Worm (Caenorhabditis elegans) whole organism, young adult: ENCODE results near the gene acr-20.

Source experiments
- B0336.3 ChIP-seq: fragments of 200-800 bp; sonication (Bioruptor generic); IDR thresholded peaks from 2 replicates; pipeline ENCODE4 v1.3.6; 2022; ENCODE audit warnings: missing genetic modification characterization, missing compliant biosample characterization
- F52B5.7 ChIP-seq: sonication (generic microtip); optimal IDR thresholded peaks from 2 replicates; lab custom pipeline; 2016; ENCODE audit warnings: mild to moderate bottlenecking, missing genetic modification characterization, missing compliant biosample characterization
- F57C9.4 ChIP-seq: sonication (generic microtip); optimal IDR thresholded peaks from 2 replicates; lab custom pipeline; 2017; ENCODE audit warnings: mild to moderate bottlenecking, missing genetic modification characterization, missing compliant biosample characterization
- T26A5.8 ChIP-seq: sonication (generic microtip); optimal IDR thresholded peaks from 2 replicates; lab custom pipeline; 2016; ENCODE audit warnings: missing genetic modification characterization, missing compliant biosample characterization
- Y79H2A.3 ChIP-seq: fragments of 200-800 bp; sonication (Bioruptor generic); conservative IDR thresholded peaks from 2 replicates; pipeline ENCODE4 v1.3.6; 2022; ENCODE audit warnings: missing genetic modification reagents, missing genetic modification characterization, missing compliant biosample characterization
- ama-1 ChIP-seq, 3 experiments: fragments of 150-350 bp in 1 of 3; sonication (generic microtip) in 2 of 3; optimal IDR thresholded peaks; 2 replicates each; lab custom pipeline; 2014 to 2018; ENCODE audit warnings: missing biosample characterization in 2 of 3, missing genetic modification characterization in 2 of 3, missing genetic modification reagents in 2 of 3
- atf-7 ChIP-seq: sonication (generic microtip); optimal IDR thresholded peaks from 2 replicates; lab custom pipeline; 2017; ENCODE audit warnings: mild to moderate bottlenecking, missing genetic modification characterization, missing compliant biosample characterization
- athp-1 ChIP-seq: sonication (generic microtip); optimal IDR thresholded peaks from 2 replicates; lab custom pipeline; 2017; ENCODE audit warnings: mild to moderate bottlenecking, missing genetic modification characterization, missing compliant biosample characterization
- attf-6 ChIP-seq: fragments of 200-800 bp; sonication (Bioruptor generic); IDR thresholded peaks from 2 replicates; pipeline ENCODE4 v1.3.6; 2022; ENCODE audit warnings: missing genetic modification reagents, missing genetic modification characterization, missing compliant biosample characterization
- cebp-1 ChIP-seq, 2 experiments: fragments of 200-800 bp in 1 of 2; sonication (Bioruptor generic) in 1 of 2; sonication (generic microtip) in 1 of 2; IDR thresholded peaks in 1 of 2; optimal IDR thresholded peaks in 1 of 2; 2 replicates each; pipeline versions ENCODE4 v1.3.6 to Lab custom; 2017 to 2022; ENCODE audit warnings: missing compliant biosample characterization in 2 of 2, missing genetic modification characterization in 2 of 2, mild to moderate bottlenecking in 1 of 2, missing genetic modification reagents in 1 of 2, moderate library complexity in 1 of 2
- ceh-40 ChIP-seq: fragments of 200-800 bp; sonication (Bioruptor generic); IDR thresholded peaks from 2 replicates; pipeline ENCODE4 v1.3.6; 2022; ENCODE audit warnings: missing genetic modification characterization, missing compliant biosample characterization
- ceh-58 ChIP-seq: fragments of 200-800 bp; sonication (Bioruptor generic); IDR thresholded peaks from 2 replicates; pipeline ENCODE4 v1.3.6; 2022; ENCODE audit warnings: missing genetic modification characterization, missing compliant biosample characterization
- ceh-79 ChIP-seq: sonication (generic microtip); optimal IDR thresholded peaks from 2 replicates; lab custom pipeline; 2017; ENCODE audit warnings: mild to moderate bottlenecking, missing genetic modification characterization, missing compliant biosample characterization
- dpff-1 ChIP-seq: sonication (generic microtip); optimal IDR thresholded peaks from 2 replicates; lab custom pipeline; 2017; ENCODE audit warnings: mild to moderate bottlenecking, missing genetic modification characterization, missing compliant biosample characterization
- efl-1 ChIP-seq: fragments of 150-350 bp; optimal IDR thresholded peaks from 2 replicates; lab custom pipeline; 2014; ENCODE audit warnings: missing biosample characterization, missing genetic modification reagents, missing genetic modification characterization
- egl-44 ChIP-seq: fragments of 200-800 bp; sonication (Bioruptor generic); IDR thresholded peaks from 2 replicates; pipeline ENCODE4 v1.3.6; 2022; ENCODE audit warnings: missing genetic modification reagents, missing genetic modification characterization, missing compliant biosample characterization
- ets-4 ChIP-seq: fragments of 200-800 bp; sonication (Bioruptor generic); optimal IDR thresholded peaks from 2 replicates; lab custom pipeline; 2018; ENCODE audit warnings: mild to moderate bottlenecking, missing genetic modification characterization, missing compliant biosample characterization
- gei-17 ChIP-seq: fragments of 200-800 bp; sonication (Bioruptor generic); optimal IDR thresholded peaks from 2 replicates; lab custom pipeline; 2018; ENCODE audit warnings: mild to moderate bottlenecking, missing genetic modification characterization, missing compliant biosample characterization
- hmg-1.2 ChIP-seq: fragments of 200-800 bp; sonication (Bioruptor generic); IDR thresholded peaks from 2 replicates; pipeline ENCODE4 v1.3.6; 2022; ENCODE audit warnings: missing genetic modification reagents, missing genetic modification characterization, missing compliant biosample characterization
- hrde-1 ChIP-seq: sonication (generic microtip); optimal IDR thresholded peaks from 2 replicates; lab custom pipeline; 2016; ENCODE audit warnings: missing genetic modification characterization, mild to moderate bottlenecking, missing compliant biosample characterization, moderate library complexity, missing genotype, missing genetic modification reagents, borderline replicate concordance
- hsf-1 ChIP-seq: fragments of 200-800 bp; sonication (Bioruptor generic); IDR thresholded peaks from 2 replicates; pipeline ENCODE4 v1.3.6; 2022; ENCODE audit warnings: missing genetic modification reagents, missing genetic modification characterization, missing compliant biosample characterization
- lin-26 ChIP-seq: fragments of 200-800 bp; sonication (Bioruptor generic); IDR thresholded peaks from 2 replicates; pipeline ENCODE4 v1.3.6; 2022; ENCODE audit warnings: missing genetic modification reagents, missing genetic modification characterization, missing compliant biosample characterization
- lin-54 ChIP-seq: fragments of 200-800 bp; sonication (Bioruptor generic); optimal IDR thresholded peaks from 2 replicates; lab custom pipeline; 2018; ENCODE audit warnings: mild to moderate bottlenecking, missing genetic modification characterization, missing compliant biosample characterization
- madf-3 ChIP-seq: fragments of 200-800 bp; sonication (Bioruptor generic); IDR thresholded peaks from 2 replicates; pipeline ENCODE4 v1.3.6; 2022; ENCODE audit warnings: missing genetic modification reagents, missing genetic modification characterization, missing compliant biosample characterization
- madf-6 ChIP-seq: fragments of 200-800 bp; sonication (Bioruptor generic); IDR thresholded peaks from 2 replicates; pipeline ENCODE4 v1.3.6; 2022; ENCODE audit warnings: missing genetic modification reagents, missing genetic modification characterization, missing compliant biosample characterization
- mcd-1 ChIP-seq: fragments of 200-800 bp; sonication (Bioruptor generic); IDR thresholded peaks from 2 replicates; pipeline ENCODE4 v1.3.6; 2022; ENCODE audit warnings: missing genetic modification reagents, missing genetic modification characterization, missing compliant biosample characterization
- nfya-2 ChIP-seq: fragments of 200-800 bp; sonication (Bioruptor generic); IDR thresholded peaks from 2 replicates; pipeline ENCODE4 v1.3.6; 2022; ENCODE audit warnings: missing genetic modification reagents, missing genetic modification characterization, missing compliant biosample characterization
- nfyb-1 ChIP-seq: fragments of 200-800 bp; sonication (Bioruptor generic); IDR thresholded peaks from 2 replicates; pipeline ENCODE4 v1.3.6; 2022; ENCODE audit warnings: missing genetic modification reagents, missing genetic modification characterization, missing compliant biosample characterization
- pbrm-1 ChIP-seq: fragments of 200-800 bp; sonication (Bioruptor generic); IDR thresholded peaks from 2 replicates; pipeline ENCODE4 v1.3.6; 2022; ENCODE audit warnings: missing genetic modification reagents, missing genetic modification characterization, missing compliant biosample characterization
- rcor-1 ChIP-seq: fragments of 200-800 bp; sonication (Bioruptor generic); IDR thresholded peaks from 2 replicates; pipeline ENCODE4 v1.3.6; 2022; ENCODE audit warnings: missing genetic modification reagents, missing genetic modification characterization, missing compliant biosample characterization
- repo-1 ChIP-seq: sonication (generic microtip); optimal IDR thresholded peaks from 2 replicates; lab custom pipeline; 2017; ENCODE audit warnings: mild to moderate bottlenecking, missing genetic modification characterization, missing compliant biosample characterization
- snpc-1.1 ChIP-seq: sonication (generic microtip); optimal IDR thresholded peaks from 2 replicates; lab custom pipeline; 2017; ENCODE audit warnings: missing genetic modification characterization, mild to moderate bottlenecking, missing compliant biosample characterization, antibody characterized with exemption, moderate library complexity, missing genotype, missing genetic modification reagents; ENCODE audit not compliant: insufficient read depth
- snpc-4 ChIP-seq, 5 experiments: fragments of 150-350 bp in 1 of 5; sonication (generic microtip) in 4 of 5; optimal IDR thresholded peaks; 2 replicates each; lab custom pipeline; 2014 to 2018; ENCODE audit warnings: missing genetic modification characterization in 5 of 5, missing biosample characterization in 3 of 5, antibody characterized with exemption in 2 of 5, mild to moderate bottlenecking in 2 of 5, missing compliant biosample characterization in 2 of 5, missing genotype in 2 of 5, moderate library complexity in 2 of 5, missing genetic modification reagents in 1 of 5
- tbp1 ChIP-seq: fragments of 200-800 bp; sonication (Bioruptor generic); optimal IDR thresholded peaks from 2 replicates; lab custom pipeline; 2018; ENCODE audit warnings: mild to moderate bottlenecking, missing genetic modification characterization, missing compliant biosample characterization
- tbx-9 ChIP-seq: sonication (generic microtip); optimal IDR thresholded peaks from 2 replicates; lab custom pipeline; 2016; ENCODE audit warnings: borderline replicate concordance, missing genetic modification characterization, inconsistent platforms, missing compliant biosample characterization
- xnd-1 ChIP-seq: sonication (generic microtip); optimal IDR thresholded peaks from 2 replicates; lab custom pipeline; 2016; ENCODE audit warnings: missing genotype, missing genetic modification reagents, missing genetic modification characterization, missing compliant biosample characterization
- zfh-2 ChIP-seq: fragments of 200-800 bp; sonication (Bioruptor generic); conservative IDR thresholded peaks from 2 replicates; pipeline ENCODE4 v1.3.6; 2022; ENCODE audit warnings: missing genetic modification reagents, missing genetic modification characterization, missing compliant biosample characterization

Gene acr-20

ce11 chrII:14350768-14351167 lies 26.9 kb downstream of the acr-20 start (continued):
- TF ChIP-seq ceh-79 (tag; lab: Kevin White, UChicago) = no peak
- 0 out of 2 replicates have a peak, but pooled peaks have one; percentile 32 for TF ChIP-seq Y79H2A.3
- peak; percentile 17 for TF ChIP-seq F57C9.4
- TF ChIP-seq zfh-2 (GFP tag; lab: Robert Waterston, UW) = peak; percentile 6; the same call in 1 of the 2 replicates
- TF ChIP-seq nfyb-1 (GFP tag; lab: Robert Waterston, UW) = peak; percentile 69; the same call in 1 of the 2 replicates
- peak; percentile 40 for TF ChIP-seq xnd-1 (tag; lab: Kevin White, UChicago)
- peak; percentile 39 for TF ChIP-seq F52B5.7 (tag; lab: Kevin White, UChicago)
- TF ChIP-seq ceh-58 = 0 out of 2 replicates have a peak, but pooled peaks have one; percentile 58
- no peak for TF ChIP-seq dpff-1
- TF ChIP-seq madf-3 (GFP tag; lab: Robert Waterston, UW) = peak; percentile 78; the same call in 1 of the 2 replicates
- 0 out of 2 replicates have a peak, but pooled peaks have one; percentile 28 for TF ChIP-seq pbrm-1 (GFP tag; lab: Robert Waterston, UW)
- peak; percentile 68 for TF ChIP-seq atf-7 (tag; lab: Kevin White, UChicago)
- TF ChIP-seq nfya-2 (GFP tag; lab: Robert Waterston, UW) = 0 out of 2 replicates have a peak, but pooled peaks have one; percentile 66
- TF ChIP-seq egl-44 (GFP tag; lab: Robert Waterston, UW) = 0 out of 2 replicates have a peak, but pooled peaks have one; percentile 41
- TF ChIP-seq hsf-1 (GFP tag; lab: Robert Waterston, UW) = peak; percentile 75
- peak; percentile 38; the same call in 1 of the 2 replicates for TF ChIP-seq mcd-1 (GFP tag; lab: Robert Waterston, UW)
- peak; percentile 48 for TF ChIP-seq tbp1 (GFP tag; lab: Kevin White, UChicago)
- peak; percentile 4 for TF ChIP-seq T26A5.8
- TF ChIP-seq B0336.3 (GFP tag; lab: Robert Waterston, UW) = peak; percentile 87
- TF ChIP-seq efl-1 (GFP tag; lab: Kevin White, UChicago) = no peak
- peak; percentile 71 for TF ChIP-seq repo-1 (tag; lab: Kevin White, UChicago)
- TF ChIP-seq attf-6 (GFP tag; lab: Robert Waterston, UW) = no peak; the same call in none of the 2 replicates
- peak; percentile 36 for TF ChIP-seq tbx-9
- TF ChIP-seq lin-26 = 0 out of 2 replicates have a peak, but pooled peaks have one; percentile 53
- TF ChIP-seq ama-1 (optimal IDR thresholded peaks at IDR 0.05; lab: Kevin White, UChicago) = no peak
- peak in 1 of 2 experiments; percentile 75 for TF ChIP-seq ama-1 (GFP tag; optimal IDR thresholded peaks at IDR 0.05; lab: Kevin White, UChicago)
- peak; percentile 53 for TF ChIP-seq athp-1 (tag; lab: Kevin White, UChicago)
- peak; percentile 25; the same call in 1 of the 2 replicates for TF ChIP-seq hmg-1.2 (GFP tag; lab: Robert Waterston, UW)
- TF ChIP-seq snpc-1.1 = no peak
- peak; percentile 30 for TF ChIP-seq lin-54
- no peak for TF ChIP-seq cebp-1 (GFP tag; IDR thresholded peaks at IDR 0.05; lab: Robert Waterston, UW)
- TF ChIP-seq cebp-1 (tag; optimal IDR thresholded peaks at IDR 0.05; lab: Kevin White, UChicago) = peak; percentile 71
- TF ChIP-seq ets-4 (GFP tag; lab: Kevin White, UChicago) = no peak
- TF ChIP-seq rcor-1 (GFP tag; lab: Robert Waterston, UW) = peak; percentile 55
- no peak for TF ChIP-seq gei-17 (GFP tag; lab: Kevin White, UChicago)
- no peak for TF ChIP-seq snpc-4 (GFP tag; optimal IDR thresholded peaks at IDR 0.05; lab: Kevin White, UChicago)
- TF ChIP-seq snpc-4 (tag; optimal IDR thresholded peaks at IDR 0.05; lab: Kevin White, UChicago) = peak in 1 of 4 experiments; percentile 42
- peak; percentile 70 for TF ChIP-seq hrde-1
- TF ChIP-seq ceh-40 = peak; percentile 59; the same call in 1 of the 2 replicates
- peak; percentile 75 for TF ChIP-seq madf-6 (GFP tag; lab: Robert Waterston, UW)
